Worm (Caenorhabditis elegans) whole organism, L2 larva: ENCODE measurements around the gene hot-9.

Experiments
- C34F6.9 ChIP-seq: fragments of 150-350 bp; optimal IDR thresholded peaks from 2 replicates; lab custom pipeline; 2014; ENCODE audit warnings: missing biosample characterization, missing genetic modification characterization
- F13H6.1 ChIP-seq: sonication (generic microtip); optimal IDR thresholded peaks from 2 replicates; lab custom pipeline; 2016; ENCODE audit warnings: missing genetic modification characterization, missing compliant biosample characterization
- R02D3.7 ChIP-seq: fragments of 150-350 bp; optimal IDR thresholded peaks from 2 replicates; lab custom pipeline; 2014; ENCODE audit warnings: missing biosample characterization, missing genetic modification characterization
- Y55F3AM.14 ChIP-seq: fragments of 200-800 bp; sonication (Bioruptor generic); optimal IDR thresholded peaks from 2 replicates; lab custom pipeline; 2018; ENCODE audit warnings: mild to moderate bottlenecking, missing genetic modification characterization, missing compliant biosample characterization
- ZK546.5 ChIP-seq: sonication (generic microtip); optimal IDR thresholded peaks from 2 replicates; lab custom pipeline; 2017; ENCODE audit warnings: missing biosample characterization, missing genetic modification characterization
- alr-1 ChIP-seq: fragments of 150-350 bp; optimal IDR thresholded peaks from 2 replicates; lab custom pipeline; 2014; ENCODE audit warnings: missing biosample characterization, missing genetic modification characterization
- blmp-1 ChIP-seq: sonication (generic microtip); optimal IDR thresholded peaks from 2 replicates; lab custom pipeline; 2017; ENCODE audit warnings: missing genetic modification characterization, mild to moderate bottlenecking, missing compliant biosample characterization, antibody characterized with exemption, moderate library complexity; ENCODE audit not compliant: insufficient read depth
- ceh-16 ChIP-seq: fragments of 150-350 bp; optimal IDR thresholded peaks from 2 replicates; lab custom pipeline; 2014; ENCODE audit warnings: missing biosample characterization, missing genetic modification characterization
- crh-2 ChIP-seq: sonication (generic microtip); optimal IDR thresholded peaks from 2 replicates; lab custom pipeline; 2017; ENCODE audit warnings: missing biosample characterization, missing genetic modification characterization
- egl-27 ChIP-seq: sonication (generic microtip); optimal IDR thresholded peaks from 3 replicates; lab custom pipeline; 2017; ENCODE audit warnings: missing biosample characterization, missing genetic modification reagents, missing genetic modification characterization
- elt-3 ChIP-seq: sonication (generic microtip); optimal IDR thresholded peaks from 2 replicates; lab custom pipeline; 2017; ENCODE audit warnings: missing biosample characterization, missing genetic modification characterization
- fos-1 ChIP-seq: fragments of 150-350 bp; optimal IDR thresholded peaks from 2 replicates; lab custom pipeline; 2014; ENCODE audit warnings: missing biosample characterization, missing genetic modification characterization
- gmeb-1 ChIP-seq: fragments of 150-350 bp; optimal IDR thresholded peaks from 2 replicates; lab custom pipeline; 2014; ENCODE audit warnings: missing biosample characterization, missing genetic modification characterization
- lin-11 ChIP-seq: fragments of 150-350 bp; sonication (generic microtip); optimal IDR thresholded peaks from 2 replicates; lab custom pipeline; 2014; ENCODE audit warnings: missing biosample characterization, missing genetic modification characterization, inconsistent platforms, mixed read lengths
- lin-13 ChIP-seq: fragments of 150-350 bp; optimal IDR thresholded peaks from 2 replicates; lab custom pipeline; 2014; ENCODE audit warnings: missing biosample characterization, missing genetic modification reagents, missing genetic modification characterization
- lsy-2 ChIP-seq, 2 experiments: fragments of 150-350 bp in 1 of 2; sonication (generic microtip) in 1 of 2; optimal IDR thresholded peaks; 2 replicates each; lab custom pipeline; 2014 to 2017; ENCODE audit warnings: missing biosample characterization in 2 of 2, missing genetic modification characterization in 2 of 2
- mbf-1 ChIP-seq: sonication (generic microtip); optimal IDR thresholded peaks from 2 replicates; lab custom pipeline; 2017; ENCODE audit warnings: missing biosample characterization, missing genetic modification characterization
- nhr-10 ChIP-seq: sonication (generic microtip); optimal IDR thresholded peaks from 2 replicates; lab custom pipeline; 2017; ENCODE audit warnings: missing biosample characterization, missing genetic modification characterization
- nhr-11 ChIP-seq: fragments of 150-350 bp; optimal IDR thresholded peaks from 2 replicates; lab custom pipeline; 2014; ENCODE audit warnings: missing biosample characterization, missing genetic modification characterization
- nhr-129 ChIP-seq: fragments of 150-350 bp; optimal IDR thresholded peaks from 2 replicates; lab custom pipeline; 2014; ENCODE audit warnings: missing biosample characterization, missing genetic modification characterization
- nhr-21 ChIP-seq: fragments of 150-350 bp; optimal IDR thresholded peaks from 2 replicates; lab custom pipeline; 2014; ENCODE audit warnings: missing biosample characterization, missing genetic modification characterization
- nhr-237 ChIP-seq: fragments of 150-350 bp; optimal IDR thresholded peaks from 2 replicates; lab custom pipeline; 2014; ENCODE audit warnings: missing biosample characterization, missing genetic modification characterization
- nhr-6 ChIP-seq: fragments of 150-350 bp; optimal IDR thresholded peaks from 2 replicates; lab custom pipeline; 2014; ENCODE audit warnings: missing biosample characterization, missing genetic modification characterization
- sem-4 ChIP-seq: fragments of 150-350 bp; optimal IDR thresholded peaks from 2 replicates; lab custom pipeline; 2014; ENCODE audit warnings: missing biosample characterization, missing genetic modification reagents, missing genetic modification characterization
- sma-3 ChIP-seq: sonication (generic microtip); optimal IDR thresholded peaks from 2 replicates; lab custom pipeline; 2016; ENCODE audit warnings: missing genetic modification reagents, missing genetic modification characterization, missing compliant biosample characterization
- sma-9 ChIP-seq, 2 experiments: fragments of 150-350 bp in 1 of 2; sonication (generic microtip) in 1 of 2; optimal IDR thresholded peaks; 2 replicates each; lab custom pipeline; 2014 to 2016; ENCODE audit warnings: missing genetic modification characterization in 2 of 2, mild to moderate bottlenecking in 1 of 2, missing biosample characterization in 1 of 2, missing compliant biosample characterization in 1 of 2, missing genetic modification reagents in 1 of 2, moderate library complexity in 1 of 2
- snpc-4 ChIP-seq: fragments of 150-350 bp; optimal IDR thresholded peaks from 2 replicates; lab custom pipeline; 2014; ENCODE audit warnings: missing biosample characterization, missing genetic modification characterization
- unc-55 ChIP-seq: fragments of 150-350 bp; sonication (generic microtip); optimal IDR thresholded peaks from 3 replicates; lab custom pipeline; 2014; ENCODE audit warnings: missing biosample characterization, missing genetic modification reagents, missing genetic modification characterization
- zag-1 ChIP-seq: fragments of 150-350 bp; optimal IDR thresholded peaks from 2 replicates; lab custom pipeline; 2014; ENCODE audit warnings: missing biosample characterization, missing genetic modification characterization
- ztf-11 ChIP-seq: sonication (generic microtip); optimal IDR thresholded peaks from 2 replicates; lab custom pipeline; 2017; ENCODE audit warnings: missing biosample characterization, missing genetic modification characterization
- ztf-4 ChIP-seq: fragments of 150-350 bp; optimal IDR thresholded peaks from 2 replicates; lab custom pipeline; 2014; ENCODE audit warnings: missing biosample characterization, missing genetic modification characterization

The hot-9 gene

ce11 chrIV:5082900-5083530 is 37.7 kb upstream of the hot-9 start, which contains the start of gene pygo-1:
Gene pygo-1 (plus strand): TSS chrIV:5083303.
- TF ChIP-seq F13H6.1 (tag; lab: Kevin White, UChicago) (peak; percentile 6), fos-1 (tag; lab: Kevin White, UChicago) (peak; percentile 54), nhr-129 (tag; lab: Kevin White, UChicago) (no peak), lin-11 (tag; lab: Kevin White, UChicago) (no peak), sma-9 (GFP tag; optimal IDR thresholded peaks at IDR 0.05; lab: Kevin White, UChicago) (peak; percentile 57), sma-9 (tag; optimal IDR thresholded peaks at IDR 0.05; lab: Kevin White, UChicago) (no peak), blmp-1 (tag; lab: Kevin White, UChicago) (peak; percentile 45)

DNA sequence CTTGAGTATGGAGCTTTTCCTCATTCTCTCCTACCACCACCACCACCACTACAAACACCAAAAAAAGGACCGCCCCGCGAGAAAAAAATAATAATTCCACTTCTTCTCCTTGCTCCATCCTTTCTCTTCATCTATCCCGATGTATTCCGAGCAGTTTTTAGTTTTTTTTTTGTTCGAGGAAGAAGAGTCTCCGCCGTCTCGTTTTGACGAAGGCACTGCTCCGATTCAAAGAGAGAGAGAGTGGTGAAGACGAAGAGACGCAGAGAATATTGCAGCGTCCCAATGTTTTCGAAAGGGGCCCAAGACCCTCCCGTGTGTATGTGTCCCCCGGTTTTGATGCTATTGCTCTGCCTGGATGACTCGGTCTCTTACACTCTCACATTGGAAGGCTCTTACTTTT is 35.8 kb upstream of the hot-9 start:
- TF ChIP-seq F13H6.1 (tag; lab: Kevin White, UChicago) (peak; percentile 33), ZK546.5 (tag; lab: Kevin White, UChicago) (no peak), unc-55 (GFP tag; lab: Kevin White, UChicago) (peak; percentile 25), Y55F3AM.14 (GFP tag; lab: Kevin White, UChicago) (peak; percentile 22), snpc-4 (tag; lab: Kevin White, UChicago) (no peak), nhr-129 (tag; lab: Kevin White, UChicago) (peak; percentile 9), zag-1 (tag; lab: Kevin White, UChicago) (peak; percentile 35), C34F6.9 (tag; lab: Kevin White, UChicago) (peak; percentile 6)
- TF ChIP-seq, all 48 proteins: peak for 6

DNA sequence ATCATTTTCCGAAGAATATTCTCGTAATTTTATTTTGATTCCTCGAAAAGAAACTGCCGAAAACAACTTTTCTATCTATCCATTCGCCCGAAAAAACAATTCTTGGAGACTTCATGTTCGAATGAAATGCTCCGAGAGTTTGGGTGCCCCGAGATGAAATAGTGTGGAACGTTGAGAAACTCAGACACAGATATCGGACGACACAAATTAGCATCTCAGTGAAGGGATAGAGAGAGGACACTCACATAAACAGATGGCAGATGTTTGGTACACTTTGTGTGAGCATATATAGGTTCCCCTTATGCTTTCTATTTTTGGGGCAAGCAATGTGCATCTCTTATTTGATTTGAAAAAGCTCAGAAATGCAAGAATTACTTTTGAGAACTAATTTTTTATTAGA is 33.6 kb upstream of the hot-9 start:
- peak; percentile 39 for TF ChIP-seq C34F6.9 (tag; lab: Kevin White, UChicago)
- peak; percentile 3 for TF ChIP-seq zag-1 (tag; lab: Kevin White, UChicago)
- TF ChIP-seq sem-4 (tag; lab: Kevin White, UChicago) = peak; percentile 39
- TF ChIP-seq lsy-2 (tag; optimal IDR thresholded peaks at IDR 0.05; lab: Kevin White, UChicago) = peak in 1 of 2 experiments; percentile 48
- peak; percentile 22 for TF ChIP-seq crh-2 (tag; lab: Kevin White, UChicago)
- no peak for TF ChIP-seq ZK546.5 (tag; lab: Kevin White, UChicago)
- no peak for TF ChIP-seq lin-11 (tag; lab: Kevin White, UChicago)
- TF ChIP-seq, all 48 proteins: peak for 5

DNA sequence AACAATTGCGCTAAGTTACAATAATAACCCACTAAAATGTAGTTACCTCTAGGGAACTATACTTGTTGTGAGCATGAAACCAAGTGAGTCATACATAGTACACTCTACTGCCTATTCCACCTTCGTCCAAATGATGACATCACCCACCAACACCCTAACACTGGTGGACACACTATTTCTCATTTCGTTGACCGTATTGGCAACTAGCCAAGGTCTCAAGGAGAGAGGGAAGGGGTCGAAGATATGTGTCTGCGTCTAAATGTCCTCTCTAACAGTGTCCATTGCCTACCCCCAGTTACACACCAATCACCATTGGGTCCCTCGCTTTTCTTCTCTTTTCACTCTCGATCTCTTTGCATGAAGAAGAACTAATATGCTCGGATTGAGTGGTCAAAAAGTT is 32.6 kb upstream of the hot-9 start:
- peak; percentile 52 for TF ChIP-seq fos-1 (tag; lab: Kevin White, UChicago)
- no peak for TF ChIP-seq snpc-4 (tag; lab: Kevin White, UChicago)
- TF ChIP-seq nhr-129 (tag; lab: Kevin White, UChicago) = peak; percentile 23

DNA sequence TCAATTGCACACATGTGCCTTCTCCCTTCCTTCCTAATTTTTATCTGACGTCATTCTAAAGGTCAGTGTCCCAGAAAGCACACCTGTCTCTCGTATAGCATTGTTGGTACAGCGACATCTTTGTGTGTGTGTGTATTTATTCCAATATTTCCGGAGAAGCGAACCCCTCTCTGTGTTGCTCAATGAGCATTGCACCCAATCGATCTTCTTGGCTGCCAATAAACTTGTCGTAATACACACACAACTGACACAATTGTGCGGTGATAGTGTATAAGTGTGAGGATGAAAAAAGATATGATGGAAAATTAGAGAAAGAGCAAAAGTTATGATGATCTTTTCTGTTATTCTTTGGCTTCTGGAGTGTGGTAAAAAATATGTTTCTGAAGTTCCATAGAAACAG is 31.3 kb upstream of the hot-9 start:
- TF ChIP-seq fos-1 (tag; lab: Kevin White, UChicago) (no peak), sma-3 (GFP tag; lab: Kevin White, UChicago) (no peak), R02D3.7 (tag; lab: Kevin White, UChicago) (no peak), F13H6.1 (tag; lab: Kevin White, UChicago) (no peak), ztf-11 (tag; lab: Kevin White, UChicago) (no peak), ceh-16 (tag; lab: Kevin White, UChicago) (no peak), mbf-1 (tag; lab: Kevin White, UChicago) (no peak), nhr-6 (tag; lab: Kevin White, UChicago) (no peak), ZK546.5 (tag; lab: Kevin White, UChicago) (no peak), nhr-237 (tag; lab: Kevin White, UChicago) (no peak), egl-27 (tag; lab: Kevin White, UChicago) (no peak), lin-13 (GFP tag; lab: Kevin White, UChicago) (no peak), unc-55 (GFP tag; lab: Kevin White, UChicago) (no peak), blmp-1 (tag; lab: Kevin White, UChicago) (no peak), nhr-21 (tag; lab: Kevin White, UChicago) (no peak), ztf-4 (tag; lab: Kevin White, UChicago) (no peak)

DNA sequence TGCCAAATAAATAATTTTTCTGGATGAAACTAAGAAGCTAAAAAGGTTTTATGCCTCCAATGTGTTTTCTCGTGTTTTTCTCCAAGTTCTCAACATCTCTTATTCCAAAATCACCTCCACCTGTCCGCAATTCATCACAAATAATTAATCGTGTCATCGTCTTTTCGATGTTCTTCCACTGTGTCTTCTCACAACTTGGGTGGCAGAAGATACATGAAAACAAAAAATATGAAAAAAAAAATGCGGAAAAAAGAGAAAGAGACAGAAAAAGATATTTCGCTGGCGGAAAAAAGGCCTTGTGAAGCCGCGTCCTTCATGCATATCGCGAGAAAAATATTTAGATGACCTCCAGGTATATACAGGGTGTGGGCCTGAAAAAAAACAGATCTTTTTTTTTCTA is 28.5 kb upstream of the hot-9 start:
- TF ChIP-seq gmeb-1 (tag; lab: Kevin White, UChicago) = no peak
- no peak for TF ChIP-seq egl-27 (tag; lab: Kevin White, UChicago)
- no peak for TF ChIP-seq nhr-21 (tag; lab: Kevin White, UChicago)
- TF ChIP-seq ztf-11 (tag; lab: Kevin White, UChicago) = no peak
- no peak for TF ChIP-seq nhr-11
- no peak for TF ChIP-seq sem-4 (tag; lab: Kevin White, UChicago)
- TF ChIP-seq nhr-10 (tag; lab: Kevin White, UChicago) = no peak
- no peak for TF ChIP-seq elt-3
- no peak for TF ChIP-seq unc-55 (GFP tag; lab: Kevin White, UChicago)
- no peak for TF ChIP-seq nhr-129 (tag; lab: Kevin White, UChicago)
- TF ChIP-seq lin-13 (GFP tag; lab: Kevin White, UChicago) = no peak
- TF ChIP-seq alr-1 (tag; lab: Kevin White, UChicago) = no peak
- no peak for TF ChIP-seq mbf-1 (tag; lab: Kevin White, UChicago)
- TF ChIP-seq, all 48 proteins: peak for 0
